Worm (Caenorhabditis elegans): ENCODE results near the gene F25B3.5.

- TF ChIP-seq elt-1 (tag; optimal IDR thresholded peaks at IDR 0.05; ENCODE audit: borderline replicate concordance, insufficient read depth) (no peak), nhr-28 (tag; optimal IDR thresholded peaks at IDR 0.05) (no peak)
Observed at ce11 chrV:9618919-9619318, 48.8 kb upstream of the F25B3.5 start, which contains the start of gene idpc-7.
